Fruit fly (Drosophila melanogaster) whole organism, prepupa: Measurements from ENCODE around the gene MYPT-75D.

Experiments
- CG10631 ChIP-seq: fragments of 200-800 bp; sonication (Bioruptor generic); optimal IDR thresholded peaks from 2 replicates; lab custom pipeline; 2016; ENCODE audit warnings: missing biosample characterization, missing genetic modification characterization
- CG10669 ChIP-seq: fragments of 200-800 bp; sonication (Bioruptor generic); optimal IDR thresholded peaks from 3 replicates; lab custom pipeline; 2018; ENCODE audit warnings: missing biosample characterization, mild to moderate bottlenecking, missing genetic modification characterization, moderate library complexity
- CG11294 ChIP-seq: fragments of 200-800 bp; sonication (Bioruptor generic); IDR thresholded peaks from 2 replicates; pipeline ENCODE4 v1.3.6; 2022; ENCODE audit warnings: missing biosample characterization, missing genetic modification characterization
- CG11902 ChIP-seq: fragments of 200-800 bp; sonication (Bioruptor generic); optimal IDR thresholded peaks from 3 replicates; lab custom pipeline; 2016; ENCODE audit warnings: missing biosample characterization, missing genetic modification characterization
- CG15336 ChIP-seq: fragments of 200-800 bp; sonication (Bioruptor generic); IDR thresholded peaks from 2 replicates; pipeline ENCODE4 v1.3.6; 2022; ENCODE audit warnings: missing biosample characterization, missing genetic modification characterization
- CG16779 ChIP-seq: fragments of 200-800 bp; sonication (Bioruptor generic); optimal IDR thresholded peaks from 3 replicates; lab custom pipeline; 2017; ENCODE audit warnings: missing biosample characterization, mild to moderate bottlenecking, missing genetic modification characterization
- CG3032 ChIP-seq: fragments of 200-800 bp; optimal IDR thresholded peaks from 2 replicates; lab custom pipeline; 2019; ENCODE audit warnings: missing biosample characterization, mild to moderate bottlenecking, missing genetic modification characterization, moderate library complexity
- CG34406 ChIP-seq: fragments of 200-800 bp; sonication (Bioruptor generic); optimal IDR thresholded peaks from 3 replicates; lab custom pipeline; 2016; ENCODE audit warnings: missing biosample characterization, missing genetic modification characterization
- CG3919 ChIP-seq: fragments of 200-800 bp; sonication (Bioruptor generic); optimal IDR thresholded peaks from 3 replicates; lab custom pipeline; 2016; ENCODE audit warnings: missing biosample characterization, missing genetic modification characterization
- CG6163 ChIP-seq: fragments of 200-800 bp; sonication (Bioruptor generic); IDR thresholded peaks from 3 replicates; pipeline ENCODE4 v1.3.6; 2022; ENCODE audit warnings: missing biosample characterization, missing genetic modification characterization
- CG6792 ChIP-seq: fragments of 200-800 bp; sonication (Bioruptor generic); optimal IDR thresholded peaks from 3 replicates; lab custom pipeline; 2016; ENCODE audit warnings: missing biosample characterization, missing genetic modification characterization
- CG6808 ChIP-seq: fragments of 200-800 bp; sonication (Bioruptor generic); optimal IDR thresholded peaks from 3 replicates; lab custom pipeline; 2017; ENCODE audit warnings: missing biosample characterization, missing genetic modification characterization, mild to moderate bottlenecking, moderate library complexity, missing genetic modification reagents
- CG6854 ChIP-seq: fragments of 200-800 bp; sonication (Bioruptor generic); optimal IDR thresholded peaks from 2 replicates; lab custom pipeline; 2017; ENCODE audit warnings: missing biosample characterization, mild to moderate bottlenecking, missing genetic modification characterization
- CG8119 ChIP-seq: fragments of 200-800 bp; sonication (Bioruptor generic); IDR thresholded peaks from 3 replicates; pipeline ENCODE4 v1.3.6; 2022; ENCODE audit warnings: missing biosample characterization, missing genetic modification characterization
- CG8319 ChIP-seq: fragments of 200-800 bp; sonication (Bioruptor generic); optimal IDR thresholded peaks from 3 replicates; lab custom pipeline; 2016; ENCODE audit warnings: missing biosample characterization, missing genetic modification characterization
- Eip75B ChIP-seq: fragments of 200-800 bp; sonication (Bioruptor generic); optimal IDR thresholded peaks from 3 replicates; lab custom pipeline; 2016; ENCODE audit warnings: missing biosample characterization, missing genetic modification characterization
- Eip78C ChIP-seq: fragments of 200-800 bp; sonication (Bioruptor generic); peaks from one replicate; lab custom pipeline; 2016; ENCODE audit warnings: missing biosample characterization, missing genetic modification characterization
- Gug ChIP-seq: fragments of 200-800 bp; sonication (Bioruptor generic); IDR thresholded peaks from 2 replicates; pipeline ENCODE4 v1.3.6; 2022; ENCODE audit warnings: missing biosample characterization, missing genetic modification characterization
- Hr38 ChIP-seq: sonication (Bioruptor generic); optimal IDR thresholded peaks from 2 replicates; lab custom pipeline; 2016; ENCODE audit warnings: missing biosample characterization, missing genetic modification characterization
- Hr39 ChIP-seq: fragments of 200-800 bp; sonication (Bioruptor generic); optimal IDR thresholded peaks from 2 replicates; lab custom pipeline; 2016; ENCODE audit warnings: missing biosample characterization, missing genetic modification characterization
- Hr4 ChIP-seq: fragments of 200-800 bp; sonication (Bioruptor generic); optimal IDR thresholded peaks from 3 replicates; lab custom pipeline; 2016; ENCODE audit warnings: missing biosample characterization, missing genetic modification characterization
- Lpt ChIP-seq: fragments of 200-800 bp; sonication (Bioruptor generic); optimal IDR thresholded peaks from 3 replicates; lab custom pipeline; 2016; ENCODE audit warnings: missing biosample characterization, missing genetic modification characterization
- Met ChIP-seq: fragments of 200-800 bp; sonication (Bioruptor generic); optimal IDR thresholded peaks from 3 replicates; lab custom pipeline; 2016; ENCODE audit warnings: missing biosample characterization, missing genetic modification characterization
- OdsH ChIP-seq: fragments of 200-800 bp; sonication (Bioruptor generic); optimal IDR thresholded peaks from 3 replicates; lab custom pipeline; 2016; ENCODE audit warnings: missing biosample characterization, missing genetic modification characterization
- Smox ChIP-seq: fragments of 200-800 bp; sonication (Bioruptor generic); optimal IDR thresholded peaks from 3 replicates; lab custom pipeline; 2016; ENCODE audit warnings: missing biosample characterization, missing genetic modification characterization
- Sox102F ChIP-seq: fragments of 200-800 bp; sonication (Bioruptor generic); optimal IDR thresholded peaks from 2 replicates; lab custom pipeline; 2016; ENCODE audit warnings: missing biosample characterization, mild to moderate bottlenecking, missing genetic modification characterization
- Sox14 ChIP-seq: fragments of 200-800 bp; sonication (Bioruptor generic); optimal IDR thresholded peaks from 3 replicates; lab custom pipeline; 2016; ENCODE audit warnings: missing biosample characterization, missing genetic modification characterization
- acj6 ChIP-seq: fragments of 200-800 bp; sonication (Bioruptor generic); optimal IDR thresholded peaks from 3 replicates; lab custom pipeline; 2016; ENCODE audit warnings: missing biosample characterization, missing genetic modification characterization
- cyc ChIP-seq: fragments of 200-800 bp; sonication (Bioruptor generic); optimal IDR thresholded peaks from 3 replicates; lab custom pipeline; 2016; ENCODE audit warnings: missing biosample characterization, missing genetic modification characterization
- dac ChIP-seq: fragments of 200-800 bp; sonication (Bioruptor generic); optimal IDR thresholded peaks from 2 replicates; lab custom pipeline; 2017; ENCODE audit warnings: missing biosample characterization, mild to moderate bottlenecking, missing genetic modification characterization
- eg ChIP-seq: fragments of 200-800 bp; sonication (Bioruptor generic); IDR thresholded peaks from 3 replicates; pipeline ENCODE4 v1.3.6; 2022; ENCODE audit warnings: missing biosample characterization, missing genetic modification characterization
- fd59A ChIP-seq: fragments of 200-800 bp; sonication (Bioruptor generic); optimal IDR thresholded peaks from 2 replicates; lab custom pipeline; 2017; ENCODE audit warnings: missing biosample characterization, mild to moderate bottlenecking, missing genetic modification characterization, missing genetic modification reagents
- fkh ChIP-seq: fragments of 200-800 bp; sonication (Bioruptor generic); optimal IDR thresholded peaks from 3 replicates; lab custom pipeline; 2017; ENCODE audit warnings: missing biosample characterization, mild to moderate bottlenecking, missing genetic modification characterization, moderate library complexity
- net ChIP-seq: fragments of 200-800 bp; sonication (Bioruptor generic); optimal IDR thresholded peaks from 3 replicates; lab custom pipeline; 2016; ENCODE audit warnings: missing biosample characterization, missing genetic modification characterization
- pdm3 ChIP-seq: fragments of 200-800 bp; sonication (Bioruptor generic); optimal IDR thresholded peaks from 3 replicates; lab custom pipeline; 2016; ENCODE audit warnings: missing biosample characterization, missing genetic modification characterization
- svp ChIP-seq: fragments of 200-800 bp; sonication (Bioruptor generic); peaks from one replicate; lab custom pipeline; 2016; ENCODE audit warnings: missing biosample characterization, missing genetic modification characterization
- vri ChIP-seq: fragments of 200-800 bp; sonication (Bioruptor generic); optimal IDR thresholded peaks from 3 replicates; lab custom pipeline; 2016; ENCODE audit warnings: missing biosample characterization, mild to moderate bottlenecking, missing genetic modification characterization

Gene MYPT-75D

dm6 chr3L:18607162-18607561 lies 18.6 kb upstream of the MYPT-75D start, which contains the start of gene CG18231:
Gene CG18231 (plus strand): TSS chr3L:18607462.
- TF ChIP-seq Gug (GFP tag; lab: Robert Waterston, UW), result no peak
- TF ChIP-seq Sox14 (GFP tag; lab: Kevin White, UChicago), result no peak
- no peak for TF ChIP-seq CG10631 (GFP tag; lab: Kevin White, UChicago)
- TF ChIP-seq net (GFP tag; lab: Kevin White, UChicago), result no peak
- TF ChIP-seq OdsH (GFP tag; lab: Kevin White, UChicago), result no peak
- TF ChIP-seq pdm3 (GFP tag; lab: Kevin White, UChicago), result no peak
- TF ChIP-seq CG6163 (GFP tag; lab: Robert Waterston, UW), result no peak
- TF ChIP-seq Smox (GFP tag; lab: Kevin White, UChicago), result no peak
- no peak for TF ChIP-seq Hr4 (GFP tag; lab: Kevin White, UChicago)
- no peak for TF ChIP-seq svp (GFP tag; lab: Kevin White, UChicago)

DNA sequence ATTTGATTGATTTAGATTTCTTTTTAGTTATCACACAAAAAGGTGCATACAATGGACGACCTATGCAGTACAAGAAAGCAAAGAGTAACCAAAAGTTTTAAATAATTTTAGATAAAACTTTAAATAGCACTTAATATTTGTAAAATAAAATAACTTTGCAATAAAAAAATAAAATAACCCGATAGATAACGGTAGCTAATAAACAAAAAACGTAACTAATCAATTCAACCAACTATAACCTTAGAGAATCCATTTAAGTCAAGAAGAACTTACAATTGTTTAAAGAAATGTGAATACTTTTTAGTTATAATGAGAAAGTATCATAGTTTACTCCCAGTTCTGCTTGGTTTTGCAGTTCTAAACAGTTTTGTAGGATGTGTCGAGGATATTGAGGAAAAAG lies 16.4 kb upstream of the MYPT-75D start, which contains the start of gene CG32201:
TSS of gene CG32201 (plus strand) at position 301 of the 400 bp plus-strand sequence.
- TF ChIP-seq eg (GFP tag; lab: Robert Waterston, UW), result no peak
- no peak for TF ChIP-seq pdm3 (GFP tag; lab: Kevin White, UChicago)
- TF ChIP-seq CG3032 (tag; lab: Kevin White, UChicago), result no peak
- no peak for TF ChIP-seq vri
- TF ChIP-seq Hr4 (GFP tag; lab: Kevin White, UChicago), result no peak
- TF ChIP-seq Eip75B (GFP tag; lab: Kevin White, UChicago), result no peak
- TF ChIP-seq dac, result no peak
- no peak for TF ChIP-seq Sox14 (GFP tag; lab: Kevin White, UChicago)
- TF ChIP-seq Gug (GFP tag; lab: Robert Waterston, UW), result no peak
- no peak for TF ChIP-seq svp (GFP tag; lab: Kevin White, UChicago)
- TF ChIP-seq CG10631 (GFP tag; lab: Kevin White, UChicago), result no peak
- TF ChIP-seq CG34406, result no peak

DNA sequence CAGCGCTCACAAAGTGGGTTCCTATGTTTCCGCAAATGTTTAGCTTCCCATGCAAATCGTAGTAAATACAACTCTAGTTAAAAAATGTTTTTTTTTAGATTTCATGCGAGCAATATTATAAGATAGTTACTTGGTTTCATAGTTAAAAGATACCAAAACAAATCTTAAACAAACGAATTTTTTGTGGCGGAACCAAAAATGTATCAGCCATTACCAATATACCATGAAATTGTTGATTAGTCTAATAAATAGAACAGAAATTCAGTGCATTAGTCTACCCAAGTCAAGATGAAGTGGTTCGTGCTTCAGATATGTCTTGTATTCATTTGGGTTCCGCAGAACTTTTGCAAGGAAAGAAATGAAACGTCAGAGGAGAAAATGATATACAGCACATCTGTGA lies 14.2 kb upstream of the MYPT-75D start, which contains the start of gene CG32199:
TSS of gene CG32199 (plus strand) at position 301 of the 400 bp plus-strand sequence.
- TF ChIP-seq Met (GFP tag; lab: Kevin White, UChicago), result no peak
- no peak for TF ChIP-seq Smox (GFP tag; lab: Kevin White, UChicago)
- TF ChIP-seq CG11294 (GFP tag; lab: Robert Waterston, UW), result no peak

DNA sequence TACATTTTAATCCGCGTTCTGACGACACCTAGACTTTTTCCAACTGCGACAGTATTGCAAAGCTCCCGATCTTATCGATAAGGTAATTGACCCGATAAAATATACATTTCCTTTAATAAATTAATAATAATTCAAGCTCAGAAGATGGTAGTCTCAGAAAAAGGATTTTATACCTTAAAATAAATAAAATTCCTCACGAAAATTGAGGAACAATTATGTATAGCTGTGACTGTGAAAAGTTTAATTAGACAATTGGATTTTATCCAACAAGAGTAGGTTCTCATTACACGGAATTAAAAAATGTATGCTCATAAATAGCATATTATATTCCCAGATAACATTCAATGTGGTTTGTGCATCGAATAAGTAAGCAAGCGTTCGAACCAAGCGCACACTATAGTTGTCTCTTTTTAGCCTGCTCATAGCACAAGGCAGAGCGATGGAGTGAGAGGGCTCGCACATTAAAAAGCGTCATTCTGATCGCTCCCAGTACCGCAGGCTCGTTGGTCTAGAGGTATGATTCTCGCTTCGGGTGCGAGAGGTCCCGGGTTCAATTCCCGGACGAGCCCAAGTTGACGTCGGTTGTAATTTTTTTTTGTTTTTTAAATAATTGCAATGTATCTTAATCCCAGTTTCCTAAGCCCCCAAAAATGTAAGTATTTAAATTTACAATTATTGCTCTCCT lies 7.7 kb upstream of the MYPT-75D start, which contains the start of the genes CG13380 and CG4174:
TSS of gene CG13380 (minus strand) at position 51 of the 685 bp plus-strand sequence.
TSS of gene CG4174 (minus strand) at position 51 of the 685 bp plus-strand sequence.
- no peak for TF ChIP-seq CG6792 (GFP tag; lab: Kevin White, UChicago)
- TF ChIP-seq net (GFP tag; lab: Kevin White, UChicago), result no peak
- TF ChIP-seq CG15336 (GFP tag; lab: Robert Waterston, UW), result no peak
- TF ChIP-seq Eip75B (GFP tag; lab: Kevin White, UChicago), result no peak
- TF ChIP-seq svp (GFP tag; lab: Kevin White, UChicago), result peak; percentile 67
- no peak for TF ChIP-seq CG8119 (GFP tag; lab: Robert Waterston, UW)
- TF ChIP-seq, all 60 proteins: peak for 1

- TF ChIP-seq Smox (GFP tag; lab: Kevin White, UChicago), result peak; percentile 54
- TF ChIP-seq Hr38 (GFP tag; lab: Kevin White, UChicago), result no peak
- no peak for TF ChIP-seq CG3032 (tag; lab: Kevin White, UChicago)
- peak; percentile 50 for TF ChIP-seq Met (GFP tag; lab: Kevin White, UChicago)
- TF ChIP-seq CG34406, result peak; percentile 17
- TF ChIP-seq acj6, result peak; percentile 48
- TF ChIP-seq Hr39, result peak; percentile 8
- peak; percentile 64 for TF ChIP-seq CG15336 (GFP tag; lab: Robert Waterston, UW)
- TF ChIP-seq CG3919 (GFP tag; lab: Kevin White, UChicago), result peak; percentile 54
- peak; percentile 44 for TF ChIP-seq vri
- peak; percentile 27 for TF ChIP-seq Lpt (GFP tag; lab: Kevin White, UChicago)
- no peak for TF ChIP-seq dac
- TF ChIP-seq CG8319 (GFP tag; lab: Kevin White, UChicago), result no peak
- peak; percentile 67 for TF ChIP-seq Eip78C (GFP tag; lab: Kevin White, UChicago)
- TF ChIP-seq Sox14 (GFP tag; lab: Kevin White, UChicago), result no peak
- TF ChIP-seq CG10669 (GFP tag; lab: Kevin White, UChicago), result no peak
- TF ChIP-seq Eip75B (GFP tag; lab: Kevin White, UChicago), result peak; percentile 19
- no peak for TF ChIP-seq fkh
- no peak for TF ChIP-seq CG16779 (tag; lab: Kevin White, UChicago)
- peak; percentile 40 for TF ChIP-seq net (GFP tag; lab: Kevin White, UChicago)
- peak; percentile 46 for TF ChIP-seq Sox102F (GFP tag; lab: Kevin White, UChicago)
- peak; percentile 9 for TF ChIP-seq CG11902 (GFP tag; lab: Kevin White, UChicago)
- peak; percentile 3 for TF ChIP-seq CG6808
- no peak for TF ChIP-seq CG6854
- peak; percentile 38 for TF ChIP-seq cyc
- no peak for TF ChIP-seq fd59A
- peak; percentile 35 for TF ChIP-seq Hr4 (GFP tag; lab: Kevin White, UChicago)
Measured at dm6 chr3L:18620988-18621734, 4.6 kb upstream of the MYPT-75D start.
